Worm (Caenorhabditis elegans) whole organism, L1 larva: ENCODE results near the gene D1079.1.

Experiments used
- C04F5.9 ChIP-seq: sonication (generic microtip); optimal IDR thresholded peaks from 2 replicates; lab custom pipeline; 2016; ENCODE audit warnings: missing genetic modification characterization, missing compliant biosample characterization
- C16A3.4 ChIP-seq: fragments of 150-350 bp; optimal IDR thresholded peaks from 2 replicates; lab custom pipeline; 2014; ENCODE audit warnings: missing biosample characterization, missing genetic modification characterization
- alr-1 ChIP-seq: fragments of 200-800 bp; sonication (Bioruptor generic); optimal IDR thresholded peaks from 2 replicates; lab custom pipeline; 2018; ENCODE audit warnings: borderline replicate concordance, mild to moderate bottlenecking, missing genetic modification characterization, missing compliant biosample characterization
- aly-2 ChIP-seq: fragments of 150-350 bp; optimal IDR thresholded peaks from 2 replicates; lab custom pipeline; 2014; ENCODE audit warnings: missing biosample characterization, missing genetic modification characterization
- ama-1 ChIP-seq: fragments of 150-350 bp; optimal IDR thresholded peaks from 2 replicates; lab custom pipeline; 2014
- blmp-1 ChIP-seq: fragments of 150-350 bp; optimal IDR thresholded peaks from 2 replicates; lab custom pipeline; 2014; ENCODE audit warnings: missing biosample characterization, missing genetic modification characterization
- ceh-63 ChIP-seq: fragments of 200-800 bp; sonication (Bioruptor generic); optimal IDR thresholded peaks from 2 replicates; lab custom pipeline; 2018; ENCODE audit warnings: mild to moderate bottlenecking, missing genetic modification characterization, missing compliant biosample characterization
- ceh-8 ChIP-seq: fragments of 200-800 bp; sonication (Bioruptor generic); optimal IDR thresholded peaks from 2 replicates; lab custom pipeline; 2018; ENCODE audit warnings: mild to moderate bottlenecking, missing genetic modification characterization, moderate library complexity, missing compliant biosample characterization
- ceh-82 ChIP-seq, 3 experiments: fragments of 150-350 bp in 1 of 3; sonication (generic microtip) in 2 of 3; optimal IDR thresholded peaks; 2 replicates each; lab custom pipeline; 2014 to 2017; ENCODE audit warnings: missing biosample characterization in 3 of 3, missing genetic modification characterization in 3 of 3
- ceh-88 ChIP-seq: fragments of 200-800 bp; sonication (Bioruptor generic); IDR thresholded peaks from 2 replicates; pipeline ENCODE4 v1.3.6; 2022; ENCODE audit warnings: missing genetic modification characterization, missing compliant biosample characterization
- ceh-90 ChIP-seq: sonication (generic microtip); optimal IDR thresholded peaks from 2 replicates; lab custom pipeline; 2016; ENCODE audit warnings: missing genetic modification characterization, missing compliant biosample characterization
- dsc-1 ChIP-seq: sonication (generic microtip); optimal IDR thresholded peaks from 2 replicates; lab custom pipeline; 2016; ENCODE audit warnings: mild to moderate bottlenecking, missing genetic modification characterization, missing compliant biosample characterization
- efl-3 ChIP-seq: fragments of 200-800 bp; sonication (Bioruptor generic); optimal IDR thresholded peaks from 2 replicates; lab custom pipeline; 2018; ENCODE audit warnings: mild to moderate bottlenecking, missing genetic modification characterization, missing compliant biosample characterization
- egl-13 ChIP-seq: sonication (generic microtip); optimal IDR thresholded peaks from 2 replicates; lab custom pipeline; 2016; ENCODE audit warnings: missing genotype, missing genetic modification reagents, missing genetic modification characterization, missing compliant biosample characterization
- elt-2 ChIP-seq: sonication (generic microtip); optimal IDR thresholded peaks from 2 replicates; lab custom pipeline; 2016; ENCODE audit warnings: missing genetic modification characterization, mild to moderate bottlenecking, inconsistent platforms, missing compliant biosample characterization, missing genetic modification reagents
- elt-3 ChIP-seq, 6 experiments: fragments of 150-350 bp in 1 of 6; sonication (generic microtip); optimal IDR thresholded peaks; 2 replicates each; lab custom pipeline; 2017 to 2018; ENCODE audit warnings: missing biosample characterization in 6 of 6, missing genetic modification characterization in 6 of 6, inconsistent platforms in 1 of 6
- ets-5 ChIP-seq: fragments of 200-800 bp; sonication (Bioruptor generic); IDR thresholded peaks from 2 replicates; pipeline ENCODE4 v1.3.6; 2022; ENCODE audit warnings: missing genetic modification characterization, missing compliant biosample characterization
- fkh-4 ChIP-seq: sonication (generic microtip); optimal IDR thresholded peaks from 2 replicates; lab custom pipeline; 2016; ENCODE audit warnings: missing compliant biosample characterization, missing genetic modification characterization, borderline replicate concordance
- fkh-8 ChIP-seq: sonication (generic microtip); optimal IDR thresholded peaks from 2 replicates; lab custom pipeline; 2016; ENCODE audit warnings: mild to moderate bottlenecking, missing genetic modification characterization, missing compliant biosample characterization
- fos-1 ChIP-seq: fragments of 150-350 bp; optimal IDR thresholded peaks from 2 replicates; lab custom pipeline; 2014; ENCODE audit warnings: missing biosample characterization, missing genetic modification characterization
- irx-1 ChIP-seq: sonication (generic microtip); optimal IDR thresholded peaks from 2 replicates; lab custom pipeline; 2016; ENCODE audit warnings: missing genetic modification characterization, missing compliant biosample characterization
- isw-1 ChIP-seq: fragments of 200-800 bp; sonication (Bioruptor generic); IDR thresholded peaks from 2 replicates; pipeline ENCODE4 v1.3.6; 2022; ENCODE audit warnings: missing genetic modification characterization, missing compliant biosample characterization
- lin-13 ChIP-seq: fragments of 150-350 bp; optimal IDR thresholded peaks from 2 replicates; lab custom pipeline; 2014; ENCODE audit warnings: missing biosample characterization, missing genetic modification reagents, missing genetic modification characterization
- lin-14 ChIP-seq: fragments of 200-800 bp; sonication (Bioruptor generic); optimal IDR thresholded peaks from 2 replicates; lab custom pipeline; 2018; ENCODE audit warnings: mild to moderate bottlenecking, missing genetic modification characterization, moderate library complexity, missing compliant biosample characterization
- lir-3 ChIP-seq: sonication (generic microtip); optimal IDR thresholded peaks from 2 replicates; lab custom pipeline; 2016; ENCODE audit warnings: mild to moderate bottlenecking, missing genetic modification characterization, moderate library complexity, missing compliant biosample characterization; ENCODE audit not compliant: poor library complexity
- mab-9 ChIP-seq: fragments of 200-800 bp; sonication (Bioruptor generic); IDR thresholded peaks from 2 replicates; pipeline ENCODE4 v1.3.6; 2022; ENCODE audit warnings: missing genetic modification reagents, missing genetic modification characterization, missing compliant biosample characterization
- mdl-1 ChIP-seq, 2 experiments: fragments of 150-350 bp; optimal IDR thresholded peaks; 2 replicates each; lab custom pipeline; 2014 to 2017; ENCODE audit warnings: missing biosample characterization in 2 of 2, missing genetic modification characterization in 2 of 2, inconsistent platforms in 1 of 2
- mef-2 ChIP-seq: fragments of 150-350 bp; optimal IDR thresholded peaks from 2 replicates; lab custom pipeline; 2014; ENCODE audit warnings: missing biosample characterization, missing genetic modification characterization
- mep-1 ChIP-seq: fragments of 150-350 bp; optimal IDR thresholded peaks from 2 replicates; lab custom pipeline; 2014; ENCODE audit warnings: missing biosample characterization, missing genetic modification characterization
- nhr-11 ChIP-seq: fragments of 150-350 bp; optimal IDR thresholded peaks from 2 replicates; lab custom pipeline; 2014; ENCODE audit warnings: missing biosample characterization, missing genetic modification characterization
- nhr-12 ChIP-seq: sonication (generic microtip); optimal IDR thresholded peaks from 2 replicates; lab custom pipeline; 2017; ENCODE audit warnings: missing biosample characterization, missing genetic modification characterization
- nhr-19 ChIP-seq: fragments of 200-800 bp; sonication (Bioruptor generic); conservative IDR thresholded peaks from 2 replicates; pipeline ENCODE4 v1.3.6; 2022; ENCODE audit warnings: missing genetic modification characterization, missing compliant biosample characterization
- nhr-20 ChIP-seq: sonication (generic microtip); optimal IDR thresholded peaks from 2 replicates; lab custom pipeline; 2016; ENCODE audit warnings: mild to moderate bottlenecking, missing genetic modification characterization, missing compliant biosample characterization
- nhr-237 ChIP-seq: fragments of 150-350 bp; optimal IDR thresholded peaks from 2 replicates; lab custom pipeline; 2014; ENCODE audit warnings: missing biosample characterization, missing genetic modification characterization
- nhr-84 ChIP-seq: sonication (generic microtip); optimal IDR thresholded peaks from 2 replicates; lab custom pipeline; 2017; ENCODE audit warnings: missing biosample characterization, missing genetic modification characterization
- nhr-85 ChIP-seq: sonication (generic microtip); peaks from one replicate; lab custom pipeline; 2016; ENCODE audit warnings: missing genetic modification characterization, inconsistent platforms, missing compliant biosample characterization
- pag-3 ChIP-seq: sonication (generic microtip); optimal IDR thresholded peaks from 2 replicates; lab custom pipeline; 2017; ENCODE audit warnings: missing genetic modification characterization, mild to moderate bottlenecking, missing compliant biosample characterization, antibody characterized with exemption, borderline replicate concordance; ENCODE audit not compliant: insufficient read depth
- pax-3 ChIP-seq: fragments of 200-800 bp; sonication (Bioruptor generic); optimal IDR thresholded peaks from 2 replicates; lab custom pipeline; 2018; ENCODE audit warnings: mild to moderate bottlenecking, missing genetic modification characterization, moderate library complexity, missing compliant biosample characterization
- pqm-1 ChIP-seq: sonication (generic microtip); optimal IDR thresholded peaks from 3 replicates; lab custom pipeline; 2017; ENCODE audit warnings: missing biosample characterization, missing genetic modification characterization
- skn-1 ChIP-seq: fragments of 150-350 bp; optimal IDR thresholded peaks from 2 replicates; lab custom pipeline; 2014; ENCODE audit warnings: missing biosample characterization, missing genetic modification characterization
- snpc-4 ChIP-seq: fragments of 150-350 bp; optimal IDR thresholded peaks from 2 replicates; lab custom pipeline; 2014; ENCODE audit warnings: missing biosample characterization, missing genetic modification characterization
- snu-23 ChIP-seq: sonication (generic microtip); optimal IDR thresholded peaks from 2 replicates; lab custom pipeline; 2016; ENCODE audit warnings: missing genetic modification characterization, missing compliant biosample characterization
- sox-4 ChIP-seq: sonication (generic microtip); optimal IDR thresholded peaks from 2 replicates; lab custom pipeline; 2016; ENCODE audit warnings: missing genetic modification characterization, missing compliant biosample characterization
- sptf-1 ChIP-seq: fragments of 150-350 bp; optimal IDR thresholded peaks from 2 replicates; lab custom pipeline; 2014; ENCODE audit warnings: missing biosample characterization, missing genetic modification characterization
- sup-37 ChIP-seq: fragments of 200-800 bp; sonication (Bioruptor generic); optimal IDR thresholded peaks from 2 replicates; lab custom pipeline; 2018; ENCODE audit warnings: mild to moderate bottlenecking, missing genetic modification characterization, missing compliant biosample characterization
- tbx-2 ChIP-seq: sonication (generic microtip); optimal IDR thresholded peaks from 2 replicates; lab custom pipeline; 2016; ENCODE audit warnings: missing genetic modification characterization, missing compliant biosample characterization
- tlp-1 ChIP-seq: fragments of 150-350 bp; optimal IDR thresholded peaks from 2 replicates; lab custom pipeline; 2014; ENCODE audit warnings: missing biosample characterization, missing genetic modification characterization
- unc-130 ChIP-seq: fragments of 150-350 bp; optimal IDR thresholded peaks from 2 replicates; lab custom pipeline; 2017; ENCODE audit warnings: missing biosample characterization, missing genetic modification characterization, inconsistent platforms
- unc-30 ChIP-seq: sonication (generic microtip); optimal IDR thresholded peaks from 2 replicates; lab custom pipeline; 2017; ENCODE audit warnings: missing biosample characterization, missing genetic modification characterization
- unc-62 ChIP-seq: fragments of 150-350 bp; optimal IDR thresholded peaks from 2 replicates; lab custom pipeline; 2014; ENCODE audit warnings: missing biosample characterization, missing genetic modification reagents, missing genetic modification characterization
- unc-98 ChIP-seq: fragments of 200-800 bp; sonication (Bioruptor generic); IDR thresholded peaks from 2 replicates; pipeline ENCODE4 v1.3.6; 2022; ENCODE audit warnings: missing genetic modification characterization, missing compliant biosample characterization
- vab-15 ChIP-seq: sonication (generic microtip); optimal IDR thresholded peaks from 2 replicates; lab custom pipeline; 2017; ENCODE audit warnings: missing genotype, mild to moderate bottlenecking, missing genetic modification characterization, missing compliant biosample characterization
- xbp-1 ChIP-seq: sonication (generic microtip); optimal IDR thresholded peaks from 2 replicates; lab custom pipeline; 2016; ENCODE audit warnings: missing genetic modification characterization, missing compliant biosample characterization
- zag-1 ChIP-seq: fragments of 150-350 bp; optimal IDR thresholded peaks from 2 replicates; lab custom pipeline; 2014; ENCODE audit warnings: missing biosample characterization, missing genetic modification characterization

D1079.1 gene

ce11 chrX:4444843-4445242, 41.9 kb downstream of the D1079.1 start (continued):
- TF ChIP-seq mep-1 (tag; lab: Kevin White, UChicago) (no peak), pqm-1 (tag; lab: Kevin White, UChicago) (no peak), nhr-85 (tag; lab: Kevin White, UChicago) (no peak), nhr-84 (tag; lab: Kevin White, UChicago) (no peak), unc-62 (GFP tag; lab: Kevin White, UChicago) (no peak), isw-1 (GFP tag; lab: Robert Waterston, UW) (no peak), xbp-1 (tag; lab: Kevin White, UChicago) (peak; percentile 48), blmp-1 (tag; lab: Kevin White, UChicago) (no peak), pax-3 (tag; lab: Kevin White, UChicago) (no peak), tbx-2 (tag; lab: Kevin White, UChicago) (no peak), ets-5 (GFP tag; lab: Robert Waterston, UW) (no peak), alr-1 (tag; lab: Kevin White, UChicago) (no peak), mab-9 (GFP tag; lab: Robert Waterston, UW) (no peak), fkh-4 (tag; lab: Kevin White, UChicago) (no peak), mef-2 (tag; lab: Kevin White, UChicago) (no peak), snu-23 (GFP tag; lab: Kevin White, UChicago) (peak; percentile 64), elt-3 (tag; optimal IDR thresholded peaks at IDR 0.05; lab: Kevin White, UChicago) (no peak), dsc-1 (peak; percentile 16), egl-13 (tag; lab: Kevin White, UChicago) (no peak), nhr-12 (tag; lab: Kevin White, UChicago) (no peak), elt-2 (no peak), nhr-11 (tag; lab: Kevin White, UChicago) (no peak), fos-1 (tag; lab: Kevin White, UChicago) (no peak), ama-1 (lab: Kevin White, UChicago) (no peak), ceh-88 (GFP tag; lab: Robert Waterston, UW) (no peak), snpc-4 (tag; lab: Kevin White, UChicago) (no peak), sup-37 (GFP tag; lab: Kevin White, UChicago) (peak; percentile 2), pag-3 (tag; lab: Kevin White, UChicago) (no peak), sox-4 (no peak), C04F5.9 (tag; lab: Kevin White, UChicago) (no peak), ceh-8 (GFP tag; lab: Kevin White, UChicago) (no peak), ceh-82 (tag; optimal IDR thresholded peaks at IDR 0.05; lab: Kevin White, UChicago) (peak in 1 of 3 experiments; percentile 17), irx-1 (no peak), unc-98 (GFP tag; lab: Robert Waterston, UW) (no peak), tlp-1 (tag; lab: Kevin White, UChicago) (no peak), lin-13 (GFP tag; lab: Kevin White, UChicago) (no peak), ceh-90 (tag; lab: Kevin White, UChicago) (no peak), efl-3 (no peak), unc-130 (peak; percentile 47), vab-15 (tag; lab: Kevin White, UChicago) (no peak), zag-1 (tag; lab: Kevin White, UChicago) (no peak), ceh-63 (no peak), skn-1 (tag; lab: Kevin White, UChicago) (no peak), mdl-1 (tag; optimal IDR thresholded peaks at IDR 0.05; lab: Kevin White, UChicago) (peak in 1 of 2 experiments; percentile 44), sptf-1 (tag; lab: Kevin White, UChicago) (no peak), nhr-237 (tag; lab: Kevin White, UChicago) (no peak), unc-30 (tag; lab: Kevin White, UChicago) (no peak), C16A3.4 (tag; lab: Kevin White, UChicago) (peak; percentile 73), nhr-19 (GFP tag; lab: Robert Waterston, UW) (peak; percentile 55), lin-14 (GFP tag; lab: Kevin White, UChicago) (peak; percentile 17), fkh-8 (tag; lab: Kevin White, UChicago) (no peak), aly-2 (tag; lab: Kevin White, UChicago) (no peak), lir-3 (tag; lab: Kevin White, UChicago) (no peak), nhr-20 (tag; lab: Kevin White, UChicago) (peak; percentile 44)
- TF ChIP-seq, all 84 proteins: peak for 16
